Worm (Caenorhabditis elegans) whole organism, late embryonic: ENCODE data around the gene tnt-2.
A peak's percentile ranks its signal among the peaks of the same experiment; 100 is the strongest.
"Not testable (repeated sequence)": the region's sequence is repeated elsewhere in the genome, so short reads cannot be mapped to it uniquely, and the experiment has no call there.

ENCODE experiments used
- C08G9.2 ChIP-seq: sonication (generic microtip); optimal IDR thresholded peaks from 2 replicates; lab custom pipeline; 2016; ENCODE audit warnings: mild to moderate bottlenecking, missing genetic modification characterization, moderate library complexity, missing compliant biosample characterization
- K09A11.1 ChIP-seq: sonication (generic microtip); optimal IDR thresholded peaks from 2 replicates; lab custom pipeline; 2017; ENCODE audit warnings: antibody characterized with exemption, mild to moderate bottlenecking, missing genetic modification characterization, missing compliant biosample characterization; ENCODE audit not compliant: insufficient read depth
- ama-1 ChIP-seq: fragments of 150-350 bp; optimal IDR thresholded peaks from 2 replicates; lab custom pipeline; 2014
- ceh-2 ChIP-seq: sonication (generic microtip); optimal IDR thresholded peaks from 2 replicates; lab custom pipeline; 2016; ENCODE audit warnings: missing genotype, missing genetic modification characterization, missing compliant biosample characterization
- ceh-24 ChIP-seq: sonication (generic microtip); optimal IDR thresholded peaks from 2 replicates; lab custom pipeline; 2016; ENCODE audit warnings: mild to moderate bottlenecking, missing genetic modification characterization, missing compliant biosample characterization
- ceh-31 ChIP-seq: sonication (generic microtip); optimal IDR thresholded peaks from 2 replicates; lab custom pipeline; 2016; ENCODE audit warnings: missing genetic modification characterization, missing compliant biosample characterization
- ceh-34 ChIP-seq: sonication (generic microtip); optimal IDR thresholded peaks from 2 replicates; lab custom pipeline; 2016; ENCODE audit warnings: mild to moderate bottlenecking, missing genetic modification characterization, missing compliant biosample characterization
- ceh-6 ChIP-seq: fragments of 200-800 bp; sonication (Bioruptor generic); optimal IDR thresholded peaks from 2 replicates; lab custom pipeline; 2018; ENCODE audit warnings: mild to moderate bottlenecking, missing genetic modification characterization, missing compliant biosample characterization
- che-1 ChIP-seq: sonication (generic microtip); optimal IDR thresholded peaks from 2 replicates; lab custom pipeline; 2016; ENCODE audit warnings: mild to moderate bottlenecking, missing genetic modification characterization, missing compliant biosample characterization
- dmd-4 ChIP-seq: sonication (generic microtip); optimal IDR thresholded peaks from 2 replicates; lab custom pipeline; 2016; ENCODE audit warnings: borderline replicate concordance, missing genetic modification characterization, missing compliant biosample characterization
- elt-2 ChIP-seq: sonication (generic microtip); optimal IDR thresholded peaks from 2 replicates; lab custom pipeline; 2016; ENCODE audit warnings: missing genetic modification reagents, missing genetic modification characterization, missing compliant biosample characterization
- elt-4 ChIP-seq: sonication (generic microtip); optimal IDR thresholded peaks from 2 replicates; lab custom pipeline; 2016; ENCODE audit warnings: missing genetic modification characterization, missing compliant biosample characterization
- eyg-1 ChIP-seq: sonication (generic microtip); optimal IDR thresholded peaks from 2 replicates; lab custom pipeline; 2016; ENCODE audit warnings: missing genotype, missing genetic modification characterization, missing compliant biosample characterization
- fax-1 ChIP-seq: sonication (generic microtip); optimal IDR thresholded peaks from 2 replicates; lab custom pipeline; 2016; ENCODE audit warnings: missing genotype, missing genetic modification characterization, missing compliant biosample characterization
- fkh-10 ChIP-seq: fragments of 150-350 bp; optimal IDR thresholded peaks from 2 replicates; lab custom pipeline; 2014; ENCODE audit warnings: missing biosample characterization, missing genetic modification reagents, missing genetic modification characterization
- fkh-6 ChIP-seq: sonication (generic microtip); optimal IDR thresholded peaks from 2 replicates; lab custom pipeline; 2016; ENCODE audit warnings: missing genetic modification characterization, missing compliant biosample characterization
- gmeb-2 ChIP-seq: sonication (generic microtip); optimal IDR thresholded peaks from 2 replicates; lab custom pipeline; 2016; ENCODE audit warnings: missing genetic modification characterization, inconsistent platforms, missing compliant biosample characterization
- hlh-13 ChIP-seq: fragments of 200-800 bp; sonication (Bioruptor generic); optimal IDR thresholded peaks from 2 replicates; lab custom pipeline; 2018; ENCODE audit warnings: mild to moderate bottlenecking, missing genetic modification characterization, missing compliant biosample characterization
- hlh-30 ChIP-seq: sonication (generic microtip); optimal IDR thresholded peaks from 2 replicates; lab custom pipeline; 2017; ENCODE audit warnings: antibody characterized with exemption, missing genetic modification characterization, missing compliant biosample characterization; ENCODE audit not compliant: insufficient read depth
- madf-2 ChIP-seq: sonication (generic microtip); optimal IDR thresholded peaks from 2 replicates; lab custom pipeline; 2017; ENCODE audit warnings: missing genetic modification characterization, missing compliant biosample characterization
- nfya-1 ChIP-seq: sonication (generic microtip); optimal IDR thresholded peaks from 2 replicates; lab custom pipeline; 2017; ENCODE audit warnings: missing genetic modification characterization, mild to moderate bottlenecking, missing compliant biosample characterization, antibody characterized with exemption, moderate library complexity
- nhr-11 ChIP-seq: fragments of 150-350 bp; optimal IDR thresholded peaks from 2 replicates; lab custom pipeline; 2014; ENCODE audit warnings: missing biosample characterization, missing genetic modification characterization
- npax-4 ChIP-seq: sonication (generic microtip); optimal IDR thresholded peaks from 2 replicates; lab custom pipeline; 2016; ENCODE audit warnings: missing genetic modification characterization, missing compliant biosample characterization
- pag-3 ChIP-seq: sonication (generic microtip); optimal IDR thresholded peaks from 2 replicates; lab custom pipeline; 2016; ENCODE audit warnings: missing compliant biosample characterization, missing genetic modification characterization, borderline replicate concordance
- pha-4 ChIP-seq: fragments of 150-350 bp; optimal IDR thresholded peaks from 2 replicates; lab custom pipeline; 2018; ENCODE audit warnings: missing biosample characterization, missing genetic modification reagents, missing genetic modification characterization
- pqm-1 ChIP-seq: sonication (generic microtip); optimal IDR thresholded peaks from 2 replicates; lab custom pipeline; 2016; ENCODE audit warnings: missing genetic modification characterization, missing compliant biosample characterization
- pros-1 ChIP-seq: fragments of 150-350 bp; optimal IDR thresholded peaks from 2 replicates; lab custom pipeline; 2014; ENCODE audit warnings: missing biosample characterization, missing genetic modification reagents, missing genetic modification characterization
- ref-2 ChIP-seq: sonication (generic microtip); optimal IDR thresholded peaks from 2 replicates; lab custom pipeline; 2016; ENCODE audit warnings: missing genetic modification characterization, missing compliant biosample characterization
- sdc-2 ChIP-seq: sonication (generic microtip); optimal IDR thresholded peaks from 2 replicates; lab custom pipeline; 2016; ENCODE audit warnings: missing genotype, missing genetic modification characterization, missing compliant biosample characterization
- syd-9 ChIP-seq: sonication (generic microtip); optimal IDR thresholded peaks from 2 replicates; lab custom pipeline; 2016; ENCODE audit warnings: mild to moderate bottlenecking, missing genetic modification characterization, moderate library complexity, missing compliant biosample characterization
- tbx-2 ChIP-seq: sonication (generic microtip); optimal IDR thresholded peaks from 2 replicates; lab custom pipeline; 2016; ENCODE audit warnings: missing genetic modification characterization, missing compliant biosample characterization
- tbx-7 ChIP-seq: sonication (generic microtip); optimal IDR thresholded peaks from 2 replicates; lab custom pipeline; 2016; ENCODE audit warnings: missing genotype, missing genetic modification characterization, missing compliant biosample characterization
- unc-42 ChIP-seq: sonication (generic microtip); optimal IDR thresholded peaks from 2 replicates; lab custom pipeline; 2016; ENCODE audit warnings: missing genotype, missing genetic modification characterization, missing compliant biosample characterization
- unc-55 ChIP-seq: sonication (generic microtip); optimal IDR thresholded peaks from 2 replicates; lab custom pipeline; 2017; ENCODE audit warnings: missing biosample characterization, missing genetic modification reagents, missing genetic modification characterization
- unc-86 ChIP-seq: sonication (generic microtip); optimal IDR thresholded peaks from 2 replicates; lab custom pipeline; 2016; ENCODE audit warnings: missing genetic modification characterization, missing compliant biosample characterization
- ztf-16 ChIP-seq: sonication (generic microtip); optimal IDR thresholded peaks from 2 replicates; lab custom pipeline; 2017; ENCODE audit warnings: missing genetic modification characterization, missing compliant biosample characterization

tnt-2 gene

ce11 chrX:8741629-8742170 is 18.4 kb upstream of the tnt-2 start:
- peak; percentile 2 for TF ChIP-seq sdc-2 (tag; lab: Kevin White, UChicago)
- no peak for TF ChIP-seq tbx-2 (tag; lab: Kevin White, UChicago)
- no peak for TF ChIP-seq npax-4 (tag; lab: Kevin White, UChicago)
- TF ChIP-seq C08G9.2: no peak
- no peak for TF ChIP-seq hlh-30
- no peak for TF ChIP-seq ceh-6 (GFP tag; lab: Kevin White, UChicago)

ce11 chrX:8739373-8739772 is 16.0 kb upstream of the tnt-2 start, which contains the start of gene M02D8.2:
TSS of gene M02D8.2 (plus strand) at chrX:8739673.
- TF ChIP-seq madf-2: no peak
- TF ChIP-seq K09A11.1 (tag; lab: Kevin White, UChicago): no peak
- TF ChIP-seq eyg-1 (tag; lab: Kevin White, UChicago): no peak
- no peak for TF ChIP-seq nhr-11 (tag; lab: Kevin White, UChicago)
- no peak for TF ChIP-seq elt-4 (tag; lab: Kevin White, UChicago)
- TF ChIP-seq gmeb-2 (tag; lab: Kevin White, UChicago): no peak
- no peak for TF ChIP-seq sdc-2 (tag; lab: Kevin White, UChicago)
- no peak for TF ChIP-seq che-1 (tag; lab: Kevin White, UChicago)
- TF ChIP-seq syd-9: no peak
- TF ChIP-seq pqm-1: no peak
- TF ChIP-seq fax-1 (tag; lab: Kevin White, UChicago): no peak
- TF ChIP-seq hlh-13 (GFP tag; lab: Kevin White, UChicago): no peak
- no peak for TF ChIP-seq ceh-34

- TF ChIP-seq hlh-13 (GFP tag; lab: Kevin White, UChicago): no peak
- TF ChIP-seq ztf-16 (tag; lab: Kevin White, UChicago): no peak
- TF ChIP-seq ceh-2 (tag; lab: Kevin White, UChicago): no peak
- TF ChIP-seq fkh-10 (GFP tag; lab: Kevin White, UChicago): no peak
- no peak for TF ChIP-seq sdc-2 (tag; lab: Kevin White, UChicago)
- TF ChIP-seq pha-4 (tag; lab: Kevin White, UChicago): no peak
- no peak for TF ChIP-seq ama-1 (lab: Kevin White, UChicago)
- no peak for TF ChIP-seq elt-4 (tag; lab: Kevin White, UChicago)
- TF ChIP-seq, all 69 proteins: peak for 0
Observed at ce11 chrX:8737801-8738200, 14.5 kb upstream of the tnt-2 start.

ce11 chrX:8736965-8737464 is 13.7 kb upstream of the tnt-2 start, which contains the start of gene M02D8.3:
TSS of gene M02D8.3 (minus strand) at chrX:8737015.
- TF ChIP-seq unc-86 (tag; lab: Kevin White, UChicago) (peak; percentile 53), ref-2 (peak; percentile 60), pqm-1 (no peak), dmd-4 (no peak), nfya-1 (peak; percentile 55), ceh-34 (peak; percentile 8), unc-55 (GFP tag; lab: Kevin White, UChicago) (peak; percentile 87), sdc-2 (tag; lab: Kevin White, UChicago) (peak; percentile 60), pha-4 (tag; lab: Kevin White, UChicago) (peak; percentile 22), unc-42 (tag; lab: Kevin White, UChicago) (peak; percentile 2), gmeb-2 (tag; lab: Kevin White, UChicago) (no peak), elt-2 (peak; percentile 7), pros-1 (no peak), ceh-31 (tag; lab: Kevin White, UChicago) (peak; percentile 50), pag-3 (no peak), hlh-30 (peak; percentile 84), tbx-7 (no peak)

- not testable (repeated sequence) for TF ChIP-seq pros-1; ceh-24 (tag; lab: Kevin White, UChicago); fkh-6
Observed at ce11 chrX:8731822-8732221, 8.5 kb upstream of the tnt-2 start, which contains the start of gene M02D8.6. TSS of gene M02D8.6 (minus strand) at chrX:8731922.
